Worm (Caenorhabditis elegans) whole organism, L3 larva: Measurements from ENCODE around the gene str-123.

Experiments used
- R02D3.7 ChIP-seq: fragments of 150-350 bp; optimal IDR thresholded peaks from 2 replicates; lab custom pipeline; 2014; ENCODE audit warnings: missing biosample characterization, missing genetic modification characterization
- ZK546.5 ChIP-seq: sonication (generic microtip); optimal IDR thresholded peaks from 2 replicates; lab custom pipeline; 2017; ENCODE audit warnings: missing biosample characterization, missing genetic modification characterization
- aly-2 ChIP-seq: fragments of 150-350 bp; optimal IDR thresholded peaks from 2 replicates; lab custom pipeline; 2014; ENCODE audit warnings: missing biosample characterization, missing genetic modification characterization
- ama-1 ChIP-seq: fragments of 150-350 bp; optimal IDR thresholded peaks from 2 replicates; lab custom pipeline; 2018
- ceh-16 ChIP-seq: sonication (generic microtip); optimal IDR thresholded peaks from 2 replicates; lab custom pipeline; 2017; ENCODE audit warnings: missing biosample characterization, missing genetic modification characterization
- ceh-82 ChIP-seq: fragments of 150-350 bp; optimal IDR thresholded peaks from 2 replicates; lab custom pipeline; 2014; ENCODE audit warnings: missing biosample characterization, missing genetic modification characterization
- ceh-9 ChIP-seq: sonication (generic microtip); optimal IDR thresholded peaks from 2 replicates; lab custom pipeline; 2018; ENCODE audit warnings: missing biosample characterization, missing genetic modification characterization
- daf-12 ChIP-seq: fragments of 150-350 bp; optimal IDR thresholded peaks from 2 replicates; lab custom pipeline; 2014; ENCODE audit warnings: missing biosample characterization, missing genetic modification reagents, missing genetic modification characterization
- egl-27 ChIP-seq: sonication (generic microtip); optimal IDR thresholded peaks from 4 replicates; lab custom pipeline; 2017; ENCODE audit warnings: missing biosample characterization, missing genetic modification reagents, missing genetic modification characterization
- egl-5 ChIP-seq: fragments of 150-350 bp; optimal IDR thresholded peaks from 2 replicates; lab custom pipeline; 2017; ENCODE audit warnings: missing biosample characterization, missing genetic modification reagents, missing genetic modification characterization, inconsistent platforms
- elt-2 ChIP-seq: sonication (generic microtip); optimal IDR thresholded peaks from 2 replicates; lab custom pipeline; 2016; ENCODE audit warnings: missing genetic modification reagents, mild to moderate bottlenecking, missing genetic modification characterization, missing compliant biosample characterization
- elt-3 ChIP-seq, 3 experiments: fragments of 150-350 bp in 1 of 3; sonication (generic microtip) in 2 of 3; optimal IDR thresholded peaks; 2 replicates in 2 of 3; 4 replicates in 1 of 3; lab custom pipeline; 2014 to 2017; ENCODE audit warnings: missing biosample characterization in 3 of 3, missing genetic modification characterization in 3 of 3
- fkh-2 ChIP-seq: fragments of 150-350 bp; optimal IDR thresholded peaks from 2 replicates; lab custom pipeline; 2014; ENCODE audit warnings: missing biosample characterization, missing genetic modification reagents, missing genetic modification characterization
- fos-1 ChIP-seq: fragments of 150-350 bp; optimal IDR thresholded peaks from 2 replicates; lab custom pipeline; 2014; ENCODE audit warnings: missing biosample characterization, missing genetic modification characterization
- hmg-11 ChIP-seq: sonication (generic microtip); optimal IDR thresholded peaks from 2 replicates; lab custom pipeline; 2016; ENCODE audit warnings: missing genetic modification characterization, missing compliant biosample characterization
- lin-15B ChIP-seq: fragments of 150-350 bp; optimal IDR thresholded peaks from 2 replicates; lab custom pipeline; 2014; ENCODE audit warnings: missing biosample characterization, missing genetic modification characterization
- lin-39 ChIP-seq: fragments of 150-350 bp; optimal IDR thresholded peaks from 2 replicates; lab custom pipeline; 2018; ENCODE audit warnings: missing biosample characterization, missing genetic modification reagents, missing genetic modification characterization
- mdl-1 ChIP-seq: fragments of 150-350 bp; optimal IDR thresholded peaks from 2 replicates; lab custom pipeline; 2014; ENCODE audit warnings: missing biosample characterization, missing genetic modification characterization
- mml-1 ChIP-seq: fragments of 150-350 bp; sonication (generic microtip); optimal IDR thresholded peaks from 3 replicates; lab custom pipeline; 2014; ENCODE audit warnings: missing biosample characterization, missing genetic modification characterization
- nfya-1 ChIP-seq: sonication (generic microtip); optimal IDR thresholded peaks from 2 replicates; lab custom pipeline; 2017; ENCODE audit warnings: missing genetic modification characterization, mild to moderate bottlenecking, missing compliant biosample characterization, antibody characterized with exemption, moderate library complexity; ENCODE audit not compliant: insufficient read depth
- nhr-11 ChIP-seq: fragments of 150-350 bp; optimal IDR thresholded peaks from 2 replicates; lab custom pipeline; 2014; ENCODE audit warnings: missing biosample characterization, missing genetic modification characterization
- nhr-25 ChIP-seq: sonication (generic microtip); optimal IDR thresholded peaks from 2 replicates; lab custom pipeline; 2017; ENCODE audit warnings: missing biosample characterization, missing genetic modification characterization
- nhr-28 ChIP-seq: fragments of 150-350 bp; optimal IDR thresholded peaks from 2 replicates; lab custom pipeline; 2014; ENCODE audit warnings: missing biosample characterization, missing genetic modification characterization
- nhr-67 ChIP-seq: fragments of 150-350 bp; optimal IDR thresholded peaks from 2 replicates; lab custom pipeline; 2014; ENCODE audit warnings: missing biosample characterization, missing genetic modification characterization
- nhr-76 ChIP-seq: fragments of 150-350 bp; sonication (generic microtip); optimal IDR thresholded peaks from 5 replicates; lab custom pipeline; 2014; ENCODE audit warnings: missing biosample characterization, missing genetic modification characterization
- nhr-77 ChIP-seq: fragments of 150-350 bp; optimal IDR thresholded peaks from 2 replicates; lab custom pipeline; 2014; ENCODE audit warnings: missing biosample characterization, missing genetic modification characterization
- pha-4 ChIP-seq: fragments of 150-350 bp; optimal IDR thresholded peaks from 2 replicates; lab custom pipeline; 2014; ENCODE audit warnings: missing biosample characterization, missing genetic modification reagents, missing genetic modification characterization
- pqm-1 ChIP-seq: fragments of 150-350 bp; optimal IDR thresholded peaks from 2 replicates; lab custom pipeline; 2017; ENCODE audit warnings: missing biosample characterization, missing genetic modification characterization, inconsistent platforms
- sea-2 ChIP-seq: fragments of 150-350 bp; sonication (generic microtip); optimal IDR thresholded peaks from 4 replicates; lab custom pipeline; 2014; ENCODE audit warnings: missing biosample characterization, missing genetic modification reagents, missing genetic modification characterization
- skn-1 ChIP-seq: fragments of 150-350 bp; optimal IDR thresholded peaks from 2 replicates; lab custom pipeline; 2014; ENCODE audit warnings: missing biosample characterization, missing genetic modification characterization
- tbx-2 ChIP-seq: sonication (generic microtip); optimal IDR thresholded peaks from 2 replicates; lab custom pipeline; 2016; ENCODE audit warnings: mild to moderate bottlenecking, missing genetic modification characterization, missing compliant biosample characterization
- unc-39 ChIP-seq: sonication (generic microtip); optimal IDR thresholded peaks from 4 replicates; lab custom pipeline; 2017; ENCODE audit warnings: missing biosample characterization, missing genetic modification characterization
- zag-1 ChIP-seq: fragments of 150-350 bp; optimal IDR thresholded peaks from 2 replicates; lab custom pipeline; 2014; ENCODE audit warnings: missing biosample characterization, missing genetic modification characterization
- ztf-11 ChIP-seq: fragments of 150-350 bp; optimal IDR thresholded peaks from 2 replicates; lab custom pipeline; 2014; ENCODE audit warnings: missing biosample characterization, missing genetic modification characterization
- ztf-4 ChIP-seq: fragments of 150-350 bp; optimal IDR thresholded peaks from 2 replicates; lab custom pipeline; 2014; ENCODE audit warnings: missing biosample characterization, missing genetic modification characterization

str-123 gene

DNA sequence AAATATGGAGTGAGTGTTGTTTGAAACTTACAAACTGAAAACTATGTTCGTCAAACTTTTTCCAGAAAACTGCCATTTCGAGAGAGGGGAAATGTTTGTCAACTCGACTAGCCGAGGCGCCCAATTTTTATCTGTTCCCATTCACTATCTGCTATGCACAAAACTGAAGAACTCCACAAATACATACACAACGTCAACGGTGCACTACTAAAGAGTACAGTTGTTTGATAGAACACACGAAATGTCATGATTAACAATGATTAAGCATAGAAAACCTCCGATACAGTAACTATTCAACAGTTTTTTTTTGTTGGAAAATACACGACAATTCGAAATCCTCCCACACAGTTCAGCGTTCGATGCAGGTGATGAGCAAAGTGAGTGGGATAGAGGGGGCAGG is 29.4 kb downstream of the str-123 start:
- TF ChIP-seq elt-2 (tag; lab: Kevin White, UChicago): peak; percentile 35
- TF ChIP-seq sea-2: no peak
- TF ChIP-seq pqm-1 (tag; lab: Kevin White, UChicago): peak; percentile 44
- no peak for TF ChIP-seq hmg-11 (tag; lab: Kevin White, UChicago)

DNA sequence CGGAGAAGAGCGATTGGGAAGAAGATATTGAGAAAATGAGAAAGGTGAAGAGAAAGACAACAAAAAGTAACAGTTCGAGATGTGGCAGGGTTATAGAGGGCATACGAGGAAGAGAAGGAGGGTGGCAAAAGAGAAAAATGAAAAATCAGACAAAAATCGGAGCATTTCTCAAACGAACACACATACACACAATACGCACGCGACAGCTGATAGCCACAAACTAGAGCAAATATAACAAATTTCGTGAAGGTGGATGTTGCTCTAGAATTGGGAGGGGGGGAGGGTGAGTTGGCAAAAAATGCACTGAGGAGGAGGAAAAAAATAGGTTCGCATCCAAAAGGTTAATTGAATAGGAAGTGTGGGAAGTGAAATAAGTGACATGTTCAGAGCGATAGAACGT is 35.0 kb downstream of the str-123 start:
- no peak for TF ChIP-seq nfya-1 (tag; lab: Kevin White, UChicago)
- no peak for TF ChIP-seq ceh-9 (tag; lab: Kevin White, UChicago)
- TF ChIP-seq pha-4 (tag; lab: Kevin White, UChicago): no peak
- TF ChIP-seq R02D3.7 (tag; lab: Kevin White, UChicago): no peak
- TF ChIP-seq tbx-2 (tag; lab: Kevin White, UChicago): no peak
- TF ChIP-seq nhr-67: no peak

DNA sequence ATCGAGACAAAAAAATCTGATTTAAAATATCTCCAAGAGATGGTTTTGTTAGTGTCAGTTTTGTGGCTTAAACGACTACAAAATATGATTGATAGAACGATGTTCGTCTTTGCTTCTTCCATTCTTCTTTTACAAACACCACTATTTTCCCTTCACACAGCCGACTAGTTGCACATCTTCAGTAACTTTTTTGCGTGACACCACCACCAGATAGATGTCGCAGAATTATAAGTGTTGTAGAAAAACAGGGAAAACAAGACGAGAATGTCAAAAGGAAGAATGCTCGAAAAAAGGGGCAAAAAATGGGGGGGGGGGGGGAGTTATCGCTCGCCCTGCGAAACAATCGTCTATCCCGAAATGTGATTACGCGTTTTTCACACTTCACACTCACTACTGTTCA is 36.6 kb downstream of the str-123 start:
- TF ChIP-seq nhr-11 (tag; lab: Kevin White, UChicago): no peak
- no peak for TF ChIP-seq egl-27 (tag; lab: Kevin White, UChicago)
- no peak for TF ChIP-seq zag-1
- TF ChIP-seq ZK546.5 (tag; lab: Kevin White, UChicago): no peak
- TF ChIP-seq elt-3 (tag; optimal IDR thresholded peaks at IDR 0.05; lab: Kevin White, UChicago): no peak
- TF ChIP-seq ama-1 (lab: Kevin White, UChicago): no peak
- no peak for TF ChIP-seq ztf-4 (tag; lab: Kevin White, UChicago)
- TF ChIP-seq skn-1: no peak
- TF ChIP-seq nhr-25 (tag; lab: Kevin White, UChicago): no peak
- no peak for TF ChIP-seq nhr-77 (tag; lab: Kevin White, UChicago)
- no peak for TF ChIP-seq daf-12 (tag; lab: Kevin White, UChicago)

DNA sequence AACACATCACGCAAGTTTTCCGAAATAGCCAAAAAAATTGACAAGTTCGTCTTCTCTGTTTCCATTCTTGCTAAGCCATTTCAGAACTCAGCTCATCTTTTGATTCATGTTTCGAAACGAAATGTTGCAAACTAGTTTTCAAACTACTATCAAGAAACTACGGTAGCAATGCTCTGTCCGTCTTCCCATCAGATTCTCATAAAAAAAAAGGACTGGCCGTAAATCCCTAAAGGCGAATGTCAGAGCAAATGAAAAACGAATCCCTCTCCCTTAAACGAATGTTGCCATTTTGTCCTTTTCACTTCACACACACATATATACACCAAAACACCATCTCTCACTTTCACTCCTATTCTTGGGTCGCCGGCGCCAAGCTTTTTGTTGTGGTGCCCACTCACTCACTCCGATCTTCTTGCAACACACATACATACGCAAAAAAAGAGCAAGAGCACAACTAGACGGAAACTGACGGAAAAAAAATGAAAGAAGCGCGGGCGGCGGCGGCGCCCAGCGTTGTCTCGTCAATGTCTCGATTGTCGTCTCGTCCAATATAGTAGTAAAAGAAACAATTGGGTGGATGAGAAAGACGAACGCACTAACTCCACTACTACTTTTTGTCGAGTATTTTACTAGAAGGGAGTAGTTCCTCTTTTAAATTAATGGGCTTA is 37.7 kb downstream of the str-123 start:
- TF ChIP-seq ztf-11 (tag; lab: Kevin White, UChicago) (no peak), daf-12 (tag; lab: Kevin White, UChicago) (no peak), ceh-16 (tag; lab: Kevin White, UChicago) (no peak), zag-1 (no peak), lin-15B (tag; lab: Kevin White, UChicago) (no peak), sea-2 (no peak), aly-2 (tag; lab: Kevin White, UChicago) (no peak), fkh-2 (tag; lab: Kevin White, UChicago) (no peak), egl-27 (tag; lab: Kevin White, UChicago) (no peak), elt-2 (tag; lab: Kevin White, UChicago) (no peak), nhr-11 (tag; lab: Kevin White, UChicago) (no peak), ZK546.5 (tag; lab: Kevin White, UChicago) (no peak), skn-1 (no peak), mdl-1 (tag; lab: Kevin White, UChicago) (no peak), R02D3.7 (tag; lab: Kevin White, UChicago) (no peak), nfya-1 (tag; lab: Kevin White, UChicago) (peak; percentile 43), hmg-11 (tag; lab: Kevin White, UChicago) (peak; percentile 19), lin-39 (tag; lab: Kevin White, UChicago) (peak; percentile 53)

DNA sequence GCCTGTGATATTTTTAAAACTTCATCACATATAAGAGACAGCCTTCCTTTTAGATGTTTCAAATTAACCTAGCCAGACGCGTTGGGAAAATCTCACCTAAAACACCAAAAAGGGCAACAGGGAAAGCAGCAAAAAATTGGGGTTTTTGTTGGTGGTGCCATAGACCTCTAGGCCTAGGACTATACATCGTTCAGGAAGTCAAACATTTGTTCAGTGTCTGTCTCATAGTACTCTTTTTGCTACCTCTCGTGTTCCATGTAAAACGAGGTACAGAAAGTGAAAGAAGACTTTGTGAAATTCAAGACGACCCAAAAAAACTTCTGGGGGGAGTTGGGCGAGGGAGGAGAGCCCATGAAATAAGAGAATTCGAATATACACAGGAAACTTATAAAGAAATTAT is 38.9 kb downstream of the str-123 start:
- TF ChIP-seq nhr-76 (tag; lab: Kevin White, UChicago): no peak
- no peak for TF ChIP-seq tbx-2 (tag; lab: Kevin White, UChicago)
- TF ChIP-seq nhr-28 (tag; lab: Kevin White, UChicago): no peak
- TF ChIP-seq ZK546.5 (tag; lab: Kevin White, UChicago): no peak
- no peak for TF ChIP-seq elt-3 (tag; optimal IDR thresholded peaks at IDR 0.05; lab: Kevin White, UChicago)
- TF ChIP-seq ztf-11 (tag; lab: Kevin White, UChicago): no peak
- TF ChIP-seq skn-1: no peak
- no peak for TF ChIP-seq egl-5 (tag; lab: Kevin White, UChicago)
- TF ChIP-seq fos-1 (tag; lab: Kevin White, UChicago): no peak
- no peak for TF ChIP-seq ceh-82
- no peak for TF ChIP-seq sea-2
- no peak for TF ChIP-seq daf-12 (tag; lab: Kevin White, UChicago)
- no peak for TF ChIP-seq mml-1 (tag; lab: Kevin White, UChicago)
- TF ChIP-seq unc-39 (tag; lab: Kevin White, UChicago): no peak
- TF ChIP-seq nfya-1 (tag; lab: Kevin White, UChicago): no peak
